Worm (Caenorhabditis elegans) whole organism, L3 larva: ENCODE measurements around the gene hnd-1.
A peak's percentile ranks its signal among the peaks of the same experiment; 100 is the strongest.

Experiments
- R02D3.7 ChIP-seq: fragments of 150-350 bp; optimal IDR thresholded peaks from 2 replicates; lab custom pipeline; 2014; ENCODE audit warnings: missing biosample characterization, missing genetic modification characterization
- aly-2 ChIP-seq: fragments of 150-350 bp; optimal IDR thresholded peaks from 2 replicates; lab custom pipeline; 2014; ENCODE audit warnings: missing biosample characterization, missing genetic modification characterization
- ama-1 ChIP-seq: fragments of 150-350 bp; optimal IDR thresholded peaks from 2 replicates; lab custom pipeline; 2018
- ceh-16 ChIP-seq: sonication (generic microtip); optimal IDR thresholded peaks from 2 replicates; lab custom pipeline; 2017; ENCODE audit warnings: missing biosample characterization, missing genetic modification characterization
- ceh-28 ChIP-seq: fragments of 150-350 bp; optimal IDR thresholded peaks from 2 replicates; lab custom pipeline; 2014; ENCODE audit warnings: missing biosample characterization, missing genetic modification reagents, missing genetic modification characterization
- ceh-82 ChIP-seq: fragments of 150-350 bp; optimal IDR thresholded peaks from 2 replicates; lab custom pipeline; 2014; ENCODE audit warnings: missing biosample characterization, missing genetic modification characterization
- ceh-9 ChIP-seq: sonication (generic microtip); optimal IDR thresholded peaks from 2 replicates; lab custom pipeline; 2018; ENCODE audit warnings: missing biosample characterization, missing genetic modification characterization
- daf-12 ChIP-seq: fragments of 150-350 bp; optimal IDR thresholded peaks from 2 replicates; lab custom pipeline; 2014; ENCODE audit warnings: missing biosample characterization, missing genetic modification reagents, missing genetic modification characterization
- egl-27 ChIP-seq: sonication (generic microtip); optimal IDR thresholded peaks from 4 replicates; lab custom pipeline; 2017; ENCODE audit warnings: missing biosample characterization, missing genetic modification reagents, missing genetic modification characterization
- egl-5 ChIP-seq: fragments of 150-350 bp; optimal IDR thresholded peaks from 2 replicates; lab custom pipeline; 2017; ENCODE audit warnings: missing biosample characterization, missing genetic modification reagents, missing genetic modification characterization, inconsistent platforms
- elt-2 ChIP-seq: sonication (generic microtip); optimal IDR thresholded peaks from 2 replicates; lab custom pipeline; 2016; ENCODE audit warnings: missing genetic modification reagents, mild to moderate bottlenecking, missing genetic modification characterization, missing compliant biosample characterization
- elt-3 ChIP-seq, 3 experiments: fragments of 150-350 bp in 1 of 3; sonication (generic microtip) in 2 of 3; optimal IDR thresholded peaks; 2 replicates in 2 of 3; 4 replicates in 1 of 3; lab custom pipeline; 2014 to 2017; ENCODE audit warnings: missing biosample characterization in 3 of 3, missing genetic modification characterization in 3 of 3
- eor-1 ChIP-seq, 2 experiments: fragments of 150-350 bp; optimal IDR thresholded peaks; 2 replicates each; lab custom pipeline; 2014 to 2018; ENCODE audit warnings: missing biosample characterization in 2 of 2, missing genetic modification characterization in 2 of 2
- fkh-10 ChIP-seq: sonication (generic microtip); optimal IDR thresholded peaks from 2 replicates; lab custom pipeline; 2017; ENCODE audit warnings: missing biosample characterization, missing genetic modification reagents, missing genetic modification characterization
- fkh-2 ChIP-seq: fragments of 150-350 bp; optimal IDR thresholded peaks from 2 replicates; lab custom pipeline; 2014; ENCODE audit warnings: missing biosample characterization, missing genetic modification reagents, missing genetic modification characterization
- hmg-11 ChIP-seq: sonication (generic microtip); optimal IDR thresholded peaks from 2 replicates; lab custom pipeline; 2016; ENCODE audit warnings: missing genetic modification characterization, missing compliant biosample characterization
- jun-1 ChIP-seq: fragments of 150-350 bp; optimal IDR thresholded peaks from 2 replicates; lab custom pipeline; 2014; ENCODE audit warnings: missing biosample characterization, missing genetic modification reagents, missing genetic modification characterization
- lin-15B ChIP-seq: fragments of 150-350 bp; optimal IDR thresholded peaks from 2 replicates; lab custom pipeline; 2014; ENCODE audit warnings: missing biosample characterization, missing genetic modification characterization
- lsy-12 ChIP-seq: sonication (generic microtip); optimal IDR thresholded peaks from 2 replicates; lab custom pipeline; 2016; ENCODE audit warnings: mild to moderate bottlenecking, missing genetic modification characterization, missing compliant biosample characterization
- mdl-1 ChIP-seq: fragments of 150-350 bp; optimal IDR thresholded peaks from 2 replicates; lab custom pipeline; 2014; ENCODE audit warnings: missing biosample characterization, missing genetic modification characterization
- mml-1 ChIP-seq: fragments of 150-350 bp; sonication (generic microtip); optimal IDR thresholded peaks from 3 replicates; lab custom pipeline; 2014; ENCODE audit warnings: missing biosample characterization, missing genetic modification characterization
- nfya-1 ChIP-seq: sonication (generic microtip); optimal IDR thresholded peaks from 2 replicates; lab custom pipeline; 2017; ENCODE audit warnings: missing genetic modification characterization, mild to moderate bottlenecking, missing compliant biosample characterization, antibody characterized with exemption, moderate library complexity; ENCODE audit not compliant: insufficient read depth
- nhr-11 ChIP-seq: fragments of 150-350 bp; optimal IDR thresholded peaks from 2 replicates; lab custom pipeline; 2014; ENCODE audit warnings: missing biosample characterization, missing genetic modification characterization
- nhr-12 ChIP-seq: fragments of 150-350 bp; optimal IDR thresholded peaks from 2 replicates; lab custom pipeline; 2014; ENCODE audit warnings: missing biosample characterization, missing genetic modification characterization
- nhr-23 ChIP-seq: fragments of 150-350 bp; optimal IDR thresholded peaks from 2 replicates; lab custom pipeline; 2014; ENCODE audit warnings: missing biosample characterization, missing genetic modification reagents, missing genetic modification characterization
- nhr-237 ChIP-seq: fragments of 150-350 bp; optimal IDR thresholded peaks from 2 replicates; lab custom pipeline; 2014; ENCODE audit warnings: missing biosample characterization, missing genetic modification characterization
- nhr-28 ChIP-seq: fragments of 150-350 bp; optimal IDR thresholded peaks from 2 replicates; lab custom pipeline; 2014; ENCODE audit warnings: missing biosample characterization, missing genetic modification characterization
- nhr-43 ChIP-seq: sonication (generic microtip); optimal IDR thresholded peaks from 2 replicates; lab custom pipeline; 2016; ENCODE audit warnings: mild to moderate bottlenecking, missing genetic modification characterization, missing compliant biosample characterization; ENCODE audit not compliant: poor library complexity, severe bottlenecking
- nhr-67 ChIP-seq: fragments of 150-350 bp; optimal IDR thresholded peaks from 2 replicates; lab custom pipeline; 2014; ENCODE audit warnings: missing biosample characterization, missing genetic modification characterization
- nhr-76 ChIP-seq: fragments of 150-350 bp; sonication (generic microtip); optimal IDR thresholded peaks from 5 replicates; lab custom pipeline; 2014; ENCODE audit warnings: missing biosample characterization, missing genetic modification characterization
- pha-4 ChIP-seq: fragments of 150-350 bp; optimal IDR thresholded peaks from 2 replicates; lab custom pipeline; 2014; ENCODE audit warnings: missing biosample characterization, missing genetic modification reagents, missing genetic modification characterization
- skn-1 ChIP-seq: fragments of 150-350 bp; optimal IDR thresholded peaks from 2 replicates; lab custom pipeline; 2014; ENCODE audit warnings: missing biosample characterization, missing genetic modification characterization
- snpc-4 ChIP-seq: fragments of 150-350 bp; optimal IDR thresholded peaks from 2 replicates; lab custom pipeline; 2014; ENCODE audit warnings: missing biosample characterization, missing genetic modification characterization
- tbx-2 ChIP-seq: sonication (generic microtip); optimal IDR thresholded peaks from 2 replicates; lab custom pipeline; 2016; ENCODE audit warnings: mild to moderate bottlenecking, missing genetic modification characterization, missing compliant biosample characterization
- unc-39 ChIP-seq: sonication (generic microtip); optimal IDR thresholded peaks from 4 replicates; lab custom pipeline; 2017; ENCODE audit warnings: missing biosample characterization, missing genetic modification characterization
- unc-62 ChIP-seq: fragments of 150-350 bp; sonication (generic microtip); optimal IDR thresholded peaks from 4 replicates; lab custom pipeline; 2014; ENCODE audit warnings: missing biosample characterization, missing genetic modification reagents, missing genetic modification characterization
- zag-1 ChIP-seq: fragments of 150-350 bp; optimal IDR thresholded peaks from 2 replicates; lab custom pipeline; 2014; ENCODE audit warnings: missing biosample characterization, missing genetic modification characterization
- ztf-11 ChIP-seq: fragments of 150-350 bp; optimal IDR thresholded peaks from 2 replicates; lab custom pipeline; 2014; ENCODE audit warnings: missing biosample characterization, missing genetic modification characterization
- ztf-4 ChIP-seq: fragments of 150-350 bp; optimal IDR thresholded peaks from 2 replicates; lab custom pipeline; 2014; ENCODE audit warnings: missing biosample characterization, missing genetic modification characterization

The hnd-1 gene

ce11 chrX:11693092-11693491 lies 8.7 kb downstream of the hnd-1 start, which contains the start of gene smcl-1 (continued):
- TF ChIP-seq unc-39 (no peak), lsy-12 (tag; lab: Kevin White, UChicago) (no peak), nhr-67 (tag; lab: Kevin White, UChicago) (no peak), hmg-11 (no peak), egl-27 (no peak), nhr-76 (no peak), skn-1 (tag; lab: Kevin White, UChicago) (no peak), R02D3.7 (tag; lab: Kevin White, UChicago) (no peak), nhr-237 (no peak), snpc-4 (tag; lab: Kevin White, UChicago) (peak; percentile 57), pha-4 (tag; lab: Kevin White, UChicago) (peak; percentile 78), elt-2 (peak; percentile 28)

- TF ChIP-seq ceh-28 (no peak), lsy-12 (tag; lab: Kevin White, UChicago) (no peak), nhr-237 (no peak), eor-1 (tag; optimal IDR thresholded peaks at IDR 0.05; lab: Kevin White, UChicago) (no peak), mml-1 (no peak), elt-3 (tag; optimal IDR thresholded peaks at IDR 0.05; lab: Kevin White, UChicago) (no peak), snpc-4 (tag; lab: Kevin White, UChicago) (no peak), aly-2 (tag; lab: Kevin White, UChicago) (no peak), skn-1 (tag; lab: Kevin White, UChicago) (no peak), ztf-4 (tag; lab: Kevin White, UChicago) (no peak), unc-39 (no peak), mdl-1 (tag; lab: Kevin White, UChicago) (no peak), fkh-2 (tag; lab: Kevin White, UChicago) (no peak), nhr-11 (no peak), pha-4 (tag; lab: Kevin White, UChicago) (no peak), lin-15B (tag; lab: Kevin White, UChicago) (no peak), nhr-28 (no peak), nhr-23 (tag; lab: Kevin White, UChicago) (no peak), nfya-1 (tag; lab: Kevin White, UChicago) (no peak), nhr-12 (tag; lab: Kevin White, UChicago) (no peak)
Observed at ce11 chrX:11696696-11697095, 12.3 kb downstream of the hnd-1 start, which contains the start of gene C44C10.12. Gene C44C10.12, plus strand, starts transcription at chrX:11696996.

ce11 chrX:11700263-11700662 lies 15.9 kb downstream of the hnd-1 start, which contains the start of gene C44C10.15:
Gene C44C10.15, minus strand, starts transcription at chrX:11700363.
- TF ChIP-seq unc-62 (no peak), jun-1 (tag; lab: Kevin White, UChicago) (no peak), pha-4 (tag; lab: Kevin White, UChicago) (no peak), unc-39 (no peak), egl-5 (tag; lab: Kevin White, UChicago) (no peak), tbx-2 (no peak), nhr-23 (tag; lab: Kevin White, UChicago) (no peak), egl-27 (no peak), ztf-11 (tag; lab: Kevin White, UChicago) (no peak), mml-1 (no peak), aly-2 (tag; lab: Kevin White, UChicago) (no peak), ceh-16 (tag; lab: Kevin White, UChicago) (no peak), nhr-12 (tag; lab: Kevin White, UChicago) (no peak), ceh-82 (tag; lab: Kevin White, UChicago) (no peak), daf-12 (tag; lab: Kevin White, UChicago) (no peak), fkh-10 (no peak), fkh-2 (tag; lab: Kevin White, UChicago) (no peak), nhr-28 (no peak)

ce11 chrX:11702236-11702635 lies 17.9 kb downstream of the hnd-1 start, which contains the start of gene C44C10.3:
Gene C44C10.3, plus strand, starts transcription at chrX:11702536.
- TF ChIP-seq nhr-11 (no peak), fkh-10 (no peak), nhr-43 (tag; lab: Kevin White, UChicago) (no peak), ama-1 (lab: Kevin White, UChicago) (no peak), egl-5 (tag; lab: Kevin White, UChicago) (no peak), zag-1 (tag; lab: Kevin White, UChicago) (no peak), ceh-9 (tag; lab: Kevin White, UChicago) (no peak), eor-1 (tag; optimal IDR thresholded peaks at IDR 0.05; lab: Kevin White, UChicago) (no peak), nhr-12 (tag; lab: Kevin White, UChicago) (no peak), tbx-2 (no peak), ceh-16 (tag; lab: Kevin White, UChicago) (no peak), nhr-28 (no peak), ceh-28 (no peak)
- TF ChIP-seq, all 47 proteins: peak for 0
